Fruit fly (Drosophila melanogaster) whole organism, embryonic: ENCODE measurements around the gene CG13114.
A peak's percentile ranks its signal among the peaks of the same experiment; 100 is the strongest.

Experiments used
- Ada2b ChIP-seq: fragments of 200-800 bp; sonication (Bioruptor generic); IDR thresholded peaks from 2 replicates; pipeline ENCODE4 v1.3.6; 2022; ENCODE audit warnings: missing biosample characterization, missing genetic modification characterization
- Adf1 ChIP-seq: fragments of 200-800 bp; sonication (Bioruptor generic); IDR thresholded peaks from 2 replicates; pipeline ENCODE4 v1.3.6; 2022; ENCODE audit warnings: missing biosample characterization, missing genetic modification characterization
- CG1024 ChIP-seq: fragments of 200-800 bp; sonication (Bioruptor generic); IDR thresholded peaks from 2 replicates; pipeline ENCODE4 v1.3.6; 2022; ENCODE audit warnings: missing biosample characterization, missing genetic modification characterization
- CG10366 ChIP-seq: fragments of 200-800 bp; sonication (Bioruptor generic); IDR thresholded peaks from 2 replicates; pipeline ENCODE4 v1.3.6; 2022; ENCODE audit warnings: missing biosample characterization, missing genetic modification characterization
- CG10654 ChIP-seq: fragments of 200-800 bp; sonication (Bioruptor generic); optimal IDR thresholded peaks from 2 replicates; lab custom pipeline; 2016; ENCODE audit warnings: missing biosample characterization, missing genetic modification characterization
- CG12219 ChIP-seq: fragments of 200-800 bp; sonication (Bioruptor generic); optimal IDR thresholded peaks from 3 replicates; lab custom pipeline; 2018; ENCODE audit warnings: missing biosample characterization, mild to moderate bottlenecking, missing genetic modification characterization
- CG13624 ChIP-seq: fragments of 200-800 bp; sonication (Bioruptor generic); optimal IDR thresholded peaks from 2 replicates; lab custom pipeline; 2016; ENCODE audit warnings: missing biosample characterization, missing genetic modification characterization
- CG15514 ChIP-seq: fragments of 200-800 bp; sonication (Bioruptor generic); optimal IDR thresholded peaks from 3 replicates; lab custom pipeline; 2017; ENCODE audit warnings: missing biosample characterization, missing genetic modification characterization, mild to moderate bottlenecking, moderate library complexity, missing genetic modification reagents
- CG15601 ChIP-seq: fragments of 200-800 bp; sonication (Bioruptor generic); optimal IDR thresholded peaks from 3 replicates; lab custom pipeline; 2019; ENCODE audit warnings: missing biosample characterization, mild to moderate bottlenecking, missing genetic modification characterization, moderate library complexity
- CG17385 ChIP-seq: fragments of 200-800 bp; sonication (Bioruptor generic); optimal IDR thresholded peaks from 3 replicates; lab custom pipeline; 2018; ENCODE audit warnings: missing biosample characterization, mild to moderate bottlenecking, missing genetic modification characterization
- CG17802 ChIP-seq: fragments of 200-800 bp; sonication (Bioruptor generic); optimal IDR thresholded peaks from 2 replicates; lab custom pipeline; 2018; ENCODE audit warnings: missing biosample characterization, mild to moderate bottlenecking, missing genetic modification characterization, moderate library complexity
- CG1792 ChIP-seq: fragments of 200-800 bp; sonication (Bioruptor generic); optimal IDR thresholded peaks from 2 replicates; lab custom pipeline; 2016; ENCODE audit warnings: missing biosample characterization, missing genetic modification characterization
- CG18764 ChIP-seq: fragments of 200-800 bp; sonication (Bioruptor generic); optimal IDR thresholded peaks from 3 replicates; lab custom pipeline; 2016; ENCODE audit warnings: missing biosample characterization, missing genetic modification characterization
- CG2116 ChIP-seq: fragments of 200-800 bp; sonication (Bioruptor generic); optimal IDR thresholded peaks from 3 replicates; lab custom pipeline; 2018; ENCODE audit warnings: missing biosample characterization, mild to moderate bottlenecking, missing genetic modification characterization
- CG2120 ChIP-seq: fragments of 200-800 bp; sonication (Bioruptor generic); optimal IDR thresholded peaks from 3 replicates; lab custom pipeline; 2016; ENCODE audit warnings: missing biosample characterization, missing genetic modification characterization
- CG2889 ChIP-seq: fragments of 200-800 bp; sonication (Bioruptor generic); IDR thresholded peaks from 3 replicates; pipeline ENCODE4 v1.3.6; 2022; ENCODE audit warnings: missing biosample characterization, missing genetic modification characterization
- CG32767 ChIP-seq: fragments of 200-800 bp; sonication (Bioruptor generic); IDR thresholded peaks from 2 replicates; pipeline ENCODE4 v1.3.6; 2022; ENCODE audit warnings: missing biosample characterization, missing genetic modification characterization
- CG4282 ChIP-seq: fragments of 200-800 bp; sonication (Bioruptor generic); optimal IDR thresholded peaks from 2 replicates; lab custom pipeline; 2016; ENCODE audit warnings: missing biosample characterization, missing genetic modification characterization
- CG4424 ChIP-seq: fragments of 200-800 bp; sonication (Bioruptor generic); optimal IDR thresholded peaks from 3 replicates; lab custom pipeline; 2016; ENCODE audit warnings: missing biosample characterization, missing genetic modification characterization
- CG4707 ChIP-seq: fragments of 200-800 bp; sonication (Bioruptor generic); optimal IDR thresholded peaks from 2 replicates; lab custom pipeline; 2018; ENCODE audit warnings: missing biosample characterization, mild to moderate bottlenecking, missing genetic modification characterization, moderate library complexity
- CG4730 ChIP-seq: fragments of 200-800 bp; sonication (Bioruptor generic); IDR thresholded peaks from 2 replicates; pipeline ENCODE4 v1.3.6; 2022; ENCODE audit warnings: missing biosample characterization, missing genetic modification characterization
- CG6813 ChIP-seq: fragments of 200-800 bp; sonication (Bioruptor generic); optimal IDR thresholded peaks from 2 replicates; lab custom pipeline; 2017; ENCODE audit warnings: missing biosample characterization, missing genetic modification characterization, mild to moderate bottlenecking, moderate library complexity, missing genetic modification reagents
- CG8388 ChIP-seq: fragments of 200-800 bp; sonication (Bioruptor generic); optimal IDR thresholded peaks from 2 replicates; lab custom pipeline; 2019; ENCODE audit warnings: missing biosample characterization, mild to moderate bottlenecking, missing genetic modification characterization, moderate library complexity
- D ChIP-seq, 2 experiments: fragments of 200-800 bp in 1 of 2; fragments of >200 bp in 1 of 2; sonication (Bioruptor generic) in 1 of 2; optimal IDR thresholded peaks; 2 replicates in 1 of 2; 3 replicates in 1 of 2; lab custom pipeline; 2017; ENCODE audit warnings: mild to moderate bottlenecking in 1 of 2, missing biosample characterization in 1 of 2, missing genetic modification characterization in 1 of 2, missing genetic modification reagents in 1 of 2
- Ets97D ChIP-seq: fragments of 200-800 bp; sonication (Bioruptor generic); optimal IDR thresholded peaks from 3 replicates; lab custom pipeline; 2016; ENCODE audit warnings: missing biosample characterization, missing genetic modification characterization
- Hmx ChIP-seq: fragments of 200-800 bp; sonication (Bioruptor generic); optimal IDR thresholded peaks from 2 replicates; lab custom pipeline; 2016; ENCODE audit warnings: missing biosample characterization, missing genetic modification characterization
- Hr39 ChIP-seq: fragments of >200 bp; optimal IDR thresholded peaks from 2 replicates; lab custom pipeline; 2017
- Med ChIP-seq: fragments of 200-800 bp; sonication (Bioruptor generic); peaks from one replicate; lab custom pipeline; 2016; ENCODE audit warnings: missing biosample characterization, missing genetic modification characterization, mild to moderate bottlenecking, inconsistent platforms, moderate library complexity
- Oaz ChIP-seq: fragments of 200-800 bp; sonication (Bioruptor generic); IDR thresholded peaks from 2 replicates; pipeline ENCODE4 v1.3.6; 2022; ENCODE audit warnings: missing biosample characterization, missing genetic modification characterization
- Opbp ChIP-seq: fragments of 200-800 bp; sonication (Bioruptor generic); IDR thresholded peaks from 3 replicates; pipeline ENCODE4 v1.3.6; 2022; ENCODE audit warnings: missing biosample characterization, missing genetic modification characterization; ENCODE audit not compliant: partially characterized antibody
- Rfx ChIP-seq: fragments of 200-800 bp; sonication (Bioruptor generic); IDR thresholded peaks from 2 replicates; pipeline ENCODE4 v1.3.6; 2022; ENCODE audit warnings: missing biosample characterization, missing genetic modification characterization
- YL-1 ChIP-seq: fragments of 200-800 bp; sonication (Bioruptor generic); optimal IDR thresholded peaks from 3 replicates; lab custom pipeline; 2017; ENCODE audit warnings: missing biosample characterization, mild to moderate bottlenecking, missing genetic modification characterization
- crol ChIP-seq: fragments of 200-800 bp; sonication (Bioruptor generic); IDR thresholded peaks from 2 replicates; pipeline ENCODE4 v1.3.6; 2022; ENCODE audit warnings: missing biosample characterization, missing genetic modification characterization
- dpn ChIP-seq, 2 experiments: fragments of 200-800 bp; sonication (Bioruptor generic); optimal IDR thresholded peaks; 3 replicates each; lab custom pipeline; 2016; ENCODE audit warnings: missing biosample characterization in 2 of 2, missing genetic modification characterization in 2 of 2
- eyg ChIP-seq: fragments of 200-800 bp; sonication (Bioruptor generic); optimal IDR thresholded peaks from 3 replicates; lab custom pipeline; 2016; ENCODE audit warnings: missing biosample characterization, missing genetic modification characterization
- fd102C ChIP-seq: fragments of 200-800 bp; sonication (Bioruptor generic); optimal IDR thresholded peaks from 2 replicates; lab custom pipeline; 2018; ENCODE audit warnings: missing biosample characterization, mild to moderate bottlenecking, missing genetic modification characterization, moderate library complexity
- fru ChIP-seq: fragments of >200 bp; optimal IDR thresholded peaks from 2 replicates; lab custom pipeline; 2017
- ftz-f1 ChIP-seq: fragments of 200-800 bp; sonication (Bioruptor generic); optimal IDR thresholded peaks from 2 replicates; lab custom pipeline; 2016; ENCODE audit warnings: missing biosample characterization, missing genetic modification characterization
- gce ChIP-seq: fragments of 200-800 bp; sonication (Bioruptor generic); IDR thresholded peaks from 3 replicates; pipeline ENCODE4 v1.3.6; 2022; ENCODE audit warnings: missing biosample characterization, missing genetic modification characterization
- gt ChIP-seq: fragments of 200-800 bp; sonication (Bioruptor generic); IDR thresholded peaks from 2 replicates; pipeline ENCODE4 v1.3.6; 2022; ENCODE audit warnings: missing biosample characterization, missing genetic modification characterization
- h ChIP-seq: fragments of >200 bp; optimal IDR thresholded peaks from 2 replicates; lab custom pipeline; 2017
- ham ChIP-seq: fragments of 200-800 bp; sonication (Bioruptor generic); IDR thresholded peaks from 2 replicates; pipeline ENCODE4 v1.3.6; 2022; ENCODE audit warnings: missing biosample characterization, missing genetic modification characterization
- klu ChIP-seq: fragments of 200-800 bp; sonication (Bioruptor generic); IDR thresholded peaks from 2 replicates; pipeline ENCODE4 v1.3.6; 2022; ENCODE audit warnings: missing biosample characterization, missing genetic modification characterization
- maf-S ChIP-seq: fragments of 200-800 bp; sonication (Bioruptor generic); optimal IDR thresholded peaks from 2 replicates; lab custom pipeline; 2016; ENCODE audit warnings: missing biosample characterization, missing genetic modification characterization
- odd ChIP-seq: fragments of 200-800 bp; sonication (Bioruptor generic); optimal IDR thresholded peaks from 2 replicates; lab custom pipeline; 2017; ENCODE audit warnings: missing biosample characterization, mild to moderate bottlenecking, missing genetic modification characterization
- otp ChIP-seq: fragments of 200-800 bp; sonication (Bioruptor generic); IDR thresholded peaks from 3 replicates; pipeline ENCODE4, ENCODE4 v1.3.6; 2022; ENCODE audit warnings: missing biosample characterization, missing genetic modification characterization
- pum ChIP-seq: fragments of 200-800 bp; sonication (Bioruptor generic); optimal IDR thresholded peaks from 2 replicates; lab custom pipeline; 2016; ENCODE audit warnings: missing biosample characterization, missing genetic modification characterization
- row ChIP-seq: fragments of 200-800 bp; sonication (Bioruptor generic); IDR thresholded peaks from 3 replicates; pipeline ENCODE4 v1.3.6; 2022; ENCODE audit warnings: missing biosample characterization, missing genetic modification characterization
- sisA ChIP-seq: fragments of 200-800 bp; sonication (Bioruptor generic); IDR thresholded peaks from 2 replicates; pipeline ENCODE4 v1.3.6; 2022; ENCODE audit warnings: missing biosample characterization, missing genetic modification characterization
- vfl ChIP-seq: fragments of 200-800 bp; sonication (Bioruptor generic); optimal IDR thresholded peaks from 2 replicates; lab custom pipeline; 2016; ENCODE audit warnings: missing biosample characterization, missing genetic modification characterization
- zen2 ChIP-seq: fragments of 200-800 bp; sonication (Bioruptor generic); IDR thresholded peaks from 3 replicates; pipeline ENCODE4 v1.3.6; 2022; ENCODE audit warnings: missing biosample characterization, missing genetic modification characterization; ENCODE audit not compliant: partially characterized antibody
- zfh1 ChIP-seq: fragments of 200-800 bp; sonication (Bioruptor generic); IDR thresholded peaks from 3 replicates; pipeline ENCODE4 v1.3.6; 2022; ENCODE audit warnings: missing biosample characterization, missing genetic modification characterization

CG13114 gene

DNA sequence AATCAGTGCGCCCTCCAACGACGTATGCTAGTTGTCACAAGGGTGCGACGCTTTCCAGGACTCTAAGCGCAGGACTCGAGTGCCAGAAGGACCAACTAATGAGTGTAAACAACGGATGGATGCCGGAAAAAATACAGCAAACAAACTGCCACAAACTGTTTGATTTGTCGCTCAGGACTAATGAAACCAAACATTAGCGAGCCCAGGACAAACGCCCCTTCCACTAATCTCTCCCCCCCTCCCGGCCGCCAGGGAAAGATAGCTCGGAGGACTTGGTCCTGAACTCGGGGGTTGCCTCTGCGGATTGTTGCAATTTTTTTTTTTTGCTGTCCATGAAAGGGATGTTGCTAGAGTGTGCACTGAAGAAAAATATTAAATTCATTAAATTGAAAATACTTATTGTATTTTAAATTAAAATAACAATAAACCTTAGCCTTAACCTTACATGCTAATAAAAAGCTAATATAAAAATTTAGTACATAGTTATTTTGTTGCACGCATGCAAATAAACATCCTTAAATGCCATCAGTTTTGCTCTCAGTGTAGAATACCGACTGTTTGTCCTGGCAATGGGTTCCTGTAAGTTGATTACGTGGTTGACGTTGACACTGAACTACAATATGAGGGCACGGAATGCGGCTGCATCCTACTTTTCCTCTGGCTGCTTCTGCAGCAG lies 49.2 kb downstream of the CG13114 start (continued):
- no peak for TF ChIP-seq CG10654 (GFP tag; lab: Kevin White, UChicago)
- TF ChIP-seq eyg (GFP tag; lab: Kevin White, UChicago) = no peak
- no peak for TF ChIP-seq h
- TF ChIP-seq CG6813 (GFP tag; lab: Kevin White, UChicago) = peak; percentile 32
- TF ChIP-seq dpn (GFP tag; optimal IDR thresholded peaks at IDR 0.05; lab: Kevin White, UChicago) = peak in 1 of 2 experiments; percentile 19
- no peak for TF ChIP-seq maf-S (GFP tag; lab: Kevin White, UChicago)
- no peak for TF ChIP-seq vfl (GFP tag; lab: Kevin White, UChicago)
- TF ChIP-seq CG17385 (GFP tag; lab: Kevin White, UChicago) = no peak
- no peak for TF ChIP-seq fru
- no peak for TF ChIP-seq Med (GFP tag; lab: Kevin White, UChicago)
- TF ChIP-seq klu (GFP tag; lab: Robert Waterston, UW) = no peak
- no peak for TF ChIP-seq CG32767
- TF ChIP-seq CG15514 (GFP tag; lab: Kevin White, UChicago) = no peak
- no peak for TF ChIP-seq pum (GFP tag; lab: Kevin White, UChicago)
- peak; percentile 1 for TF ChIP-seq CG12219
- no peak for TF ChIP-seq YL-1 (GFP tag; lab: Kevin White, UChicago)
- no peak for TF ChIP-seq odd (GFP tag; lab: Kevin White, UChicago)
- peak; percentile 38 for TF ChIP-seq CG4424 (GFP tag; lab: Kevin White, UChicago)
- TF ChIP-seq gt (GFP tag; lab: Robert Waterston, UW) = no peak
- TF ChIP-seq Opbp (GFP tag; lab: Robert Waterston, UW) = no peak
- no peak for TF ChIP-seq Ets97D (GFP tag; lab: Kevin White, UChicago)
- TF ChIP-seq fd102C (GFP tag; lab: Kevin White, UChicago) = peak; percentile 7
- no peak for TF ChIP-seq Ada2b (GFP tag; lab: Robert Waterston, UW)
- TF ChIP-seq CG15601 (tag; lab: Kevin White, UChicago) = peak; percentile 43
- TF ChIP-seq CG13624 (GFP tag; lab: Kevin White, UChicago) = no peak
- TF ChIP-seq CG4707 = no peak
- TF ChIP-seq D (optimal IDR thresholded peaks at IDR 0.05; lab: Kevin White, UChicago) = no peak
- peak; percentile 58 for TF ChIP-seq D (GFP tag; optimal IDR thresholded peaks at IDR 0.05; lab: Kevin White, UChicago)
- TF ChIP-seq CG2120 (GFP tag; lab: Kevin White, UChicago) = no peak
- TF ChIP-seq CG4282 (GFP tag; lab: Kevin White, UChicago) = no peak
- TF ChIP-seq ham (GFP tag; lab: Robert Waterston, UW) = no peak
- TF ChIP-seq CG2116 (GFP tag; lab: Kevin White, UChicago) = no peak
- TF ChIP-seq CG18764 (GFP tag; lab: Kevin White, UChicago) = peak; percentile 11
- TF ChIP-seq crol (GFP tag; lab: Robert Waterston, UW) = peak; percentile 83
- TF ChIP-seq CG2889 (GFP tag; lab: Robert Waterston, UW) = no peak
- TF ChIP-seq Hr39 (lab: Kevin White, UChicago) = no peak
- no peak for TF ChIP-seq Hmx
- TF ChIP-seq gce (GFP tag; lab: Robert Waterston, UW) = no peak
- no peak for TF ChIP-seq CG1792
- peak; percentile 62 for TF ChIP-seq CG8388 (GFP tag; lab: Kevin White, UChicago)
- TF ChIP-seq zfh1 (GFP tag; lab: Robert Waterston, UW) = peak; percentile 79
- 0 out of 3 replicates have a peak, but pooled peaks have one; percentile 12 for TF ChIP-seq otp
- no peak for TF ChIP-seq zen2 (GFP tag; lab: Robert Waterston, UW)
- TF ChIP-seq ftz-f1 (GFP tag; lab: Kevin White, UChicago) = no peak
- TF ChIP-seq Adf1 (GFP tag; lab: Robert Waterston, UW) = no peak
- TF ChIP-seq CG1024 (GFP tag; lab: Robert Waterston, UW) = 0 out of 2 replicates have a peak, but pooled peaks have one; percentile 15
- TF ChIP-seq row (GFP tag; lab: Robert Waterston, UW) = peak; percentile 75
- no peak for TF ChIP-seq Oaz (GFP tag; lab: Robert Waterston, UW)
- TF ChIP-seq Rfx (GFP tag; lab: Robert Waterston, UW) = no peak
- 0 out of 2 replicates have a peak, but pooled peaks have one; percentile 37 for TF ChIP-seq CG4730 (GFP tag; lab: Robert Waterston, UW)
- no peak for TF ChIP-seq CG17802
- TF ChIP-seq sisA = peak; percentile 50
- TF ChIP-seq CG10366 = no peak
